Fruit fly (Drosophila melanogaster) S2 (cell line): Measurements from ENCODE around the gene CG10055.

Source experiments
- CG8478 ChIP-seq: fragments of >200 bp; optimal IDR thresholded peaks from 2 replicates; lab custom pipeline; 2018
- CTCF ChIP-seq, 2 experiments: fragments of >200 bp; optimal IDR thresholded peaks; 2 replicates each; lab custom pipeline; 2018

The CG10055 gene

DNA sequence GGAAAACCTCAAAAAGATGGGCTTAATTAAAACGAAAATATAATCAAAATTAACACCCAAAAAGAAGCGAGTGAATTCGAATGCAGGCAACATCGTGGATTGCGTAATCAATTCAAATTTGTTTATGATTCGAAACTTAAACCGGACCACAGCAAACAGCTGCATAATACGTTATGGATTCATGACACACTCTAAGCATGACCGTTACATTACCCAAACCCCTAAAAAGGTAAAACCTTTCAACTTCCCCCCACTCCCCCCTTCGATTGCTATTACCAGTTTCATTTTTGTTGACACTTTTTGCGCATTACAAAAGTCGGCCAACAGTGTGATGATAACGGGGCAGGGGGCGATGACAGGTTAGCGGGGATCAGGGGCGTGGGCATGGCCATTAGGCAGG lies 16.5 kb downstream of the CG10055 start:
- TF ChIP-seq CG8478 (lab: Kevin White, UChicago) (no peak), CTCF (optimal IDR thresholded peaks at IDR 0.05; lab: Kevin White, UChicago) (no peak)

DNA sequence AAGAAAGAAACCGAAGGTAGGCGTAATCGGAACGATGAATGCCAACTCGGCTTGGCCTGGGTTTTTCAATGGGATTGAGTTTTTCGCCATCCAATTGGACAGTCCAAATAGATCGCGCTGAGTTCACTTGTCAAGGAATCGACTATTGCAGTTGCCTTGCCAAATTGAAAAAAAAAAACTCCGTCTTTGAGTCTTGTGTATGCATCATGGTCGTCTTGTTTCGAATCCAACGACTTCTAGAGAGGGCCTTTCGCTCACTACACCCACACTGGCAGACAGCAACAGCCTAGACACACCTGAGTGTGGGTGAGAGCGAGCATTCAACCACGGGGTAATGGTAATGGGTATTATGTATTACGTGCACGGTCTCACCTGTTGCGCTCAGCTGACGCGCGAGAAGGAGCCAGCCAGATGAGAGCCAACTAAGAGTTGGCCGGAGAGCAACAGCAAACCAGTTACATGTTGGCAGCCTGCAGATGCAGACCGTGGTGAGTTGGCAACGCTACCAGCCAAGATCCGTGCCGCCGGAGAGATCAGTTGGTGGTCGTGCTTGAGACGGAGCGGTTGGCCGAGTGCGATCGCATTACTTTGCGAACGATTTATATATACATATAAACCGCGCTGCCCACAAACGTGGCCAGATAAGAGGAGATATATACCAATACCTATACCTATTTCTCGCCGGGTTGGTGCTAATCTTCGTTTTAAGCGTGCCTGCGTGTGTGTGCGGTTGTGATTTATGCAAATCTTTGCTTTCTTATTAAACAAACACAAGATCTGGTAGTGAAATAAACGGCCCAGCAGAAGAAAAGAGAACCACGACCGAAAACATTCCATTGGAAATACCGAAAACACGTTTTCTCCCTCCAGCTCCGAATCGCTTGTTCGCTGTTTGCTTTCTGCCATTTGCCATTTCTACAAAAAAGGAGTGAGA lies 23.9 kb downstream of the CG10055 start, which contains the start of gene sas:
sas (plus strand) TSS at position 453 of the 934 bp plus-strand sequence.
- no peak for TF ChIP-seq CG8478 (lab: Kevin White, UChicago)
- no peak for TF ChIP-seq CTCF (optimal IDR thresholded peaks at IDR 0.05; lab: Kevin White, UChicago)

- TF ChIP-seq CG8478 (lab: Kevin White, UChicago) (no peak), CTCF (optimal IDR thresholded peaks at IDR 0.05; lab: Kevin White, UChicago) (no peak)
Measured at dm6 chr3R:7159615-7160014, 26.9 kb downstream of the CG10055 start.

DNA sequence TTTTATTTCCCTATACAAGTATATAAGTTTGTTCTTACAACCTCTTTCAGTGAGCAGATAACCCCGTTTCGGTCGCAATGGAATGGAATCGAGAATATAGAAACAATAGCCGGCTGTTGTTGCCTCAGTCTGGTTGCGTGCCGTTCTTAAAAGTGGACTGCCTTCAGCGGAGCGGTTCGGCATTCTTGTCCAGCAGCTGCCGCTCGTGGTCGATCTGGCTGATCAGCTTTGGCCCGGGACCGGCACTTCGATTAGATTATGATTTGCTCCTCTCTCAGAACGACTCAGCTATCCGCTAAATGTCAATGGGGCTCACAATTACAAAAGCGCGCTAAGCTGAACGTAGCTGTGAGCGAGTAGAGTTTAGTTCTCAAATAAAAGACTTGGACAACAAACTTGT lies 29.4 kb downstream of the CG10055 start:
- TF ChIP-seq CG8478 (lab: Kevin White, UChicago) (no peak), CTCF (optimal IDR thresholded peaks at IDR 0.05; lab: Kevin White, UChicago) (no peak)

- TF ChIP-seq CTCF (optimal IDR thresholded peaks at IDR 0.05; lab: Kevin White, UChicago): no peak
- TF ChIP-seq CG8478 (lab: Kevin White, UChicago): no peak
Measured at dm6 chr3R:7154586-7155357, 31.7 kb downstream of the CG10055 start, which contains the start of gene MAGE. Gene MAGE (minus strand): TSS chr3R:7155180.

- TF ChIP-seq CG8478 (lab: Kevin White, UChicago) (no peak), CTCF (optimal IDR thresholded peaks at IDR 0.05; lab: Kevin White, UChicago) (no peak)
Measured at dm6 chr3R:7150544-7151406, 35.7 kb downstream of the CG10055 start, which contains the start of the genes gfzf and Sas-4. Gene gfzf (minus strand): TSS chr3R:7150968. Gene Sas-4 (plus strand): TSS chr3R:7151367.

DNA sequence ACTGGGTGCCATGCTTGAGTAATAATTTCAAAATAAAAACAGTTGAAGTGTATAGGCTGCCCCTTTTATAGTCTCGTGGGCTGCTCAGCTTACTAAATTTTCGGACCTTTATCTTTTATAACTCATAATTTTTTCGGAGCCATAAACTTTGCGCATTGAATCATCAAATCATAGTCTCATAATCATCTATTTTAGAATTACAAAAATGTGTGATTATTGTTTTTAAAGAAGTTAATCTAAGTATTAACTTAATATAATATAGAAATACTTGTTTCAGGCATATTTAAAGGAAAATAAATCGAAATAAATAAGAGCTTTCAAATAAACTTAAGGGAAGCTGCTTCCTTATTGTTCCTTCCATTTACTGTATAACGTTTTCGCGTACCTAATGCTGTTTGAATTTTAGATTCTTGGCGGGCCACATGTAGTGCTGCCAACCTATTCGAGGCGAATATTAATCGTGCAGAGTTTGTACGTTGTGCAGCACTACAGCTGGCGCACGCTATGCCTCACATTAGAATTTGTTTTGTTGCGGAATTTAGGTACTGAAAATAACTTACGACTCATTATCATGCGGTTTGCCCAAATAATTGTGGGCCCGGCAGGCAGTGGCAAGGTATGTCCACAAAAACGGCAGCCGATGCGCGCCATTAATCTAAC lies 42.1 kb downstream of the CG10055 start, which contains the start of the genes CG14610 and CG2656:
CG14610 (minus strand) TSS at position 51 of the 660 bp plus-strand sequence.
CG2656 (plus strand) TSS at position 480 of the 660 bp plus-strand sequence.
- TF ChIP-seq CG8478 (lab: Kevin White, UChicago): no peak
- TF ChIP-seq CTCF (optimal IDR thresholded peaks at IDR 0.05; lab: Kevin White, UChicago): peak in 1 of 2 experiments; percentile 17

DNA sequence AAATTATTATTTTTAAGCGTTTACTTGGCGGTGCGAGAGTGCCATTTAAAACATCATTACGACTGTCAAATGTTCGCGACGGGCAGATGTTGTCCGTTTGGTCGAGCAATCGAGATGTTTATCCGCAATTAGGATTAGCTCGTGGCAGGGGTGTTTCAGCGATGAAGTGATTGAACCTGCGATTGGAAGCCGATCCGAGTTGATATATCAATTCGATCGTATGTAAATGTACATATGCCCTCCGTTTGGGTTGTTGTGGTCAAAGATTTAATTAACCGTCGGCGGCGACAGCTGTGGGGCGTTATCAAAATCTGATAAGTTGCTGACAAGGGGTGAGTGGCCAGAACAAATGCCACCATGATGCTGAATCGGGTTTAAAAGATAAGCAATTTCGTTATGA lies 43.9 kb downstream of the CG10055 start:
- TF ChIP-seq CG8478 (lab: Kevin White, UChicago) (no peak), CTCF (optimal IDR thresholded peaks at IDR 0.05; lab: Kevin White, UChicago) (no peak)

dm6 chr3R:7139188-7140038 lies 47.1 kb downstream of the CG10055 start:
- TF ChIP-seq CG8478 (lab: Kevin White, UChicago): no peak
- peak; percentile 58 to 72 for TF ChIP-seq CTCF (optimal IDR thresholded peaks at IDR 0.05; lab: Kevin White, UChicago)

dm6 chr3R:7138058-7138457 lies 48.4 kb downstream of the CG10055 start:
- TF ChIP-seq CTCF (optimal IDR thresholded peaks at IDR 0.05; lab: Kevin White, UChicago): no peak
- no peak for TF ChIP-seq CG8478 (lab: Kevin White, UChicago)

DNA sequence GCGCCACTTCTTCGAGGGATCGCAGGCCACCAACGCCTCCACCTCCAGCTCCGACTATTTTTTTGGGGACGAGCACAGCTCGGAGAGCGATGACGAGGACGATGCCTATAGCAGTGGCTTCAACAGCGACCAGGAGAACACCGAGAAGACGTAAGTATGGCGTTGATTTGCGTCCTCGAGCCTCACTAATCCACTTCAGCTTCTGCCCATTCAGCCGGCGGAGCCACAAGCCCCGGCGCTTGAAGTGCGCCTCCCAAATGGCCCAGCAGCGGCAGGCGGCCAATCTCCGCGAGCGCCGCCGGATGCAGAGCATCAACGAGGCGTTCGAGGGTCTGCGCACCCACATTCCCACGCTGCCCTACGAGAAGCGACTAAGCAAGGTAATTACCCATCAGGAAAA lies 49.3 kb downstream of the CG10055 start:
- no peak for TF ChIP-seq CG8478 (lab: Kevin White, UChicago)
- no peak for TF ChIP-seq CTCF (optimal IDR thresholded peaks at IDR 0.05; lab: Kevin White, UChicago)

DNA sequence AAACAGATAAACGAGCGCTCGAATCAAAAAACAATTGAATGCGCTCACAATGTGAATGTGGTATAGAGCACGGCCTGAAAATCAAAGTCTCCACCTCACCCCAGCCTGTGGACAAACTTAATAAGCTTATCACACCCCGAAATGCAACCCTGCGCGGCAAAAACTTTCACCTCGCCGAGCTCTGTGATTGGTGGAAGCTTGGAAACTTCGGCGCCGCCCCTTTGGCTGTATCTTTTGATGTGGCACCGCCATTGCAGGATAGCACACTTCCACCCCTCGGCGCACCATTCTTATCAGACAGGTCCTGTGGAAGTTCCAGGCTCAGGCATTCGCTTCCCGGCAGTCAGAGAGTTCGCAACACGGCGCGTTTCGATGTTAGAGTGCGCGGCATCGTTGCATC lies 50.6 kb downstream of the CG10055 start, which contains the start of gene Fer1:
Fer1 (plus strand) TSS at position 326 of the 400 bp plus-strand sequence.
- no peak for TF ChIP-seq CG8478 (lab: Kevin White, UChicago)
- TF ChIP-seq CTCF (optimal IDR thresholded peaks at IDR 0.05; lab: Kevin White, UChicago): no peak
